Fruit fly (Drosophila melanogaster) whole organism, embryonic: ENCODE data around the gene CG31792.

ENCODE experiments used
- Bgb ChIP-seq: fragments of 200-800 bp; sonication (Bioruptor generic); IDR thresholded peaks from 2 replicates; pipeline ENCODE4 v1.3.6; 2022; ENCODE audit warnings: missing biosample characterization, missing genetic modification characterization; ENCODE audit not compliant: partially characterized antibody
- Bteb2 ChIP-seq: fragments of 200-800 bp; sonication (Bioruptor generic); optimal IDR thresholded peaks from 2 replicates; lab custom pipeline; 2016; ENCODE audit warnings: missing biosample characterization, missing genetic modification characterization
- CG10209 ChIP-seq: fragments of 200-800 bp; sonication (Bioruptor generic); optimal IDR thresholded peaks from 3 replicates; lab custom pipeline; 2017; ENCODE audit warnings: missing biosample characterization, mild to moderate bottlenecking, missing genetic modification characterization, missing genetic modification reagents
- CG10274 ChIP-seq: fragments of 200-800 bp; sonication (Bioruptor generic); optimal IDR thresholded peaks from 3 replicates; lab custom pipeline; 2017; ENCODE audit warnings: missing biosample characterization, mild to moderate bottlenecking, missing genetic modification characterization
- CG13123 ChIP-seq: fragments of 200-800 bp; sonication (Bioruptor generic); optimal IDR thresholded peaks from 2 replicates; lab custom pipeline; 2016; ENCODE audit warnings: missing biosample characterization, missing genetic modification characterization
- CG13424 ChIP-seq: fragments of 200-800 bp; sonication (Bioruptor generic); optimal IDR thresholded peaks from 2 replicates; lab custom pipeline; 2019; ENCODE audit warnings: missing biosample characterization, mild to moderate bottlenecking, missing genetic modification characterization, moderate library complexity
- CG13894 ChIP-seq: fragments of 200-800 bp; sonication (Bioruptor generic); optimal IDR thresholded peaks from 3 replicates; lab custom pipeline; 2018; ENCODE audit warnings: missing biosample characterization, mild to moderate bottlenecking, missing genetic modification characterization, moderate library complexity
- CG1602 ChIP-seq: fragments of 200-800 bp; sonication (Bioruptor generic); optimal IDR thresholded peaks from 3 replicates; lab custom pipeline; 2016; ENCODE audit warnings: missing biosample characterization, missing genetic modification characterization
- CG1603 ChIP-seq: fragments of 200-800 bp; sonication (Bioruptor generic); optimal IDR thresholded peaks from 2 replicates; lab custom pipeline; 2019; ENCODE audit warnings: missing biosample characterization, mild to moderate bottlenecking, missing genetic modification characterization, moderate library complexity
- CG17802 ChIP-seq: fragments of 200-800 bp; sonication (Bioruptor generic); optimal IDR thresholded peaks from 2 replicates; lab custom pipeline; 2018; ENCODE audit warnings: missing biosample characterization, mild to moderate bottlenecking, missing genetic modification characterization, moderate library complexity
- CG18599 ChIP-seq: fragments of 200-800 bp; sonication (Bioruptor generic); optimal IDR thresholded peaks from 3 replicates; lab custom pipeline; 2017; ENCODE audit warnings: missing biosample characterization, missing genetic modification characterization, mild to moderate bottlenecking, moderate library complexity, missing genetic modification reagents
- CG2199 ChIP-seq: fragments of 200-800 bp; sonication (Bioruptor generic); IDR thresholded peaks from 3 replicates; pipeline ENCODE4 v1.3.6; 2022; ENCODE audit warnings: missing biosample characterization, missing genetic modification characterization
- CG2678 ChIP-seq: fragments of 200-800 bp; sonication (Bioruptor generic); optimal IDR thresholded peaks from 3 replicates; lab custom pipeline; 2019; ENCODE audit warnings: missing biosample characterization, mild to moderate bottlenecking, missing genetic modification characterization, moderate library complexity
- CG30020 ChIP-seq: fragments of 200-800 bp; optimal IDR thresholded peaks from 2 replicates; lab custom pipeline; 2019; ENCODE audit warnings: missing biosample characterization, mild to moderate bottlenecking, missing genetic modification characterization, moderate library complexity
- CG3065 ChIP-seq: fragments of 200-800 bp; sonication (Bioruptor generic); optimal IDR thresholded peaks from 2 replicates; lab custom pipeline; 2016; ENCODE audit warnings: missing biosample characterization, missing genetic modification characterization
- CG32767 ChIP-seq: fragments of 200-800 bp; sonication (Bioruptor generic); IDR thresholded peaks from 2 replicates; pipeline ENCODE4 v1.3.6; 2022; ENCODE audit warnings: missing biosample characterization, missing genetic modification characterization
- CG3726 ChIP-seq: fragments of 200-800 bp; sonication (Bioruptor generic); IDR thresholded peaks from 3 replicates; pipeline ENCODE4, ENCODE4 v1.3.6; 2022; ENCODE audit warnings: missing biosample characterization, missing genetic modification characterization
- CG4424 ChIP-seq: fragments of 200-800 bp; sonication (Bioruptor generic); optimal IDR thresholded peaks from 3 replicates; lab custom pipeline; 2016; ENCODE audit warnings: missing biosample characterization, missing genetic modification characterization
- CG5180 ChIP-seq: fragments of 200-800 bp; sonication (Bioruptor generic); optimal IDR thresholded peaks from 3 replicates; lab custom pipeline; 2017; ENCODE audit warnings: missing biosample characterization, missing genetic modification characterization, mild to moderate bottlenecking, moderate library complexity, missing genetic modification reagents
- CG5953 ChIP-seq: fragments of 200-800 bp; sonication (Bioruptor generic); IDR thresholded peaks from 2 replicates; pipeline ENCODE4 v1.3.6; 2022; ENCODE audit warnings: missing biosample characterization, missing genetic modification characterization
- CG7963 ChIP-seq: fragments of 200-800 bp; sonication (Bioruptor generic); IDR thresholded peaks from 3 replicates; pipeline ENCODE4 v1.3.6; 2022; ENCODE audit warnings: missing biosample characterization, missing genetic modification characterization; ENCODE audit not compliant: partially characterized antibody
- CG8388 ChIP-seq: fragments of 200-800 bp; sonication (Bioruptor generic); optimal IDR thresholded peaks from 2 replicates; lab custom pipeline; 2019; ENCODE audit warnings: missing biosample characterization, mild to moderate bottlenecking, missing genetic modification characterization, moderate library complexity
- CG9215 ChIP-seq: fragments of 200-800 bp; sonication (Bioruptor generic); IDR thresholded peaks from 2 replicates; pipeline ENCODE4 v1.3.6; 2022; ENCODE audit warnings: missing biosample characterization, missing genetic modification characterization
- D19A ChIP-seq: fragments of 200-800 bp; optimal IDR thresholded peaks from 3 replicates; lab custom pipeline; 2019; ENCODE audit warnings: missing biosample characterization, mild to moderate bottlenecking, missing genetic modification characterization, moderate library complexity
- HLH54F ChIP-seq: fragments of 200-800 bp; sonication (Bioruptor generic); optimal IDR thresholded peaks from 3 replicates; lab custom pipeline; 2016; ENCODE audit warnings: missing biosample characterization, missing genetic modification characterization
- Hr39 ChIP-seq: fragments of >200 bp; optimal IDR thresholded peaks from 2 replicates; lab custom pipeline; 2017
- Kr ChIP-seq: fragments of 200-800 bp; sonication (Bioruptor generic); optimal IDR thresholded peaks from 2 replicates; lab custom pipeline; 2017; ENCODE audit warnings: missing biosample characterization, mild to moderate bottlenecking, missing genetic modification characterization
- MBD-R2 ChIP-seq: fragments of 200-800 bp; sonication (Bioruptor generic); IDR thresholded peaks from 2 replicates; pipeline ENCODE4 v1.3.6; 2022; ENCODE audit warnings: missing biosample characterization, missing genetic modification characterization
- Oaz ChIP-seq: fragments of 200-800 bp; sonication (Bioruptor generic); IDR thresholded peaks from 2 replicates; pipeline ENCODE4 v1.3.6; 2022; ENCODE audit warnings: missing biosample characterization, missing genetic modification characterization
- Six4 ChIP-seq: fragments of 200-800 bp; sonication (Bioruptor generic); optimal IDR thresholded peaks from 2 replicates; lab custom pipeline; 2016; ENCODE audit warnings: missing biosample characterization, missing genetic modification characterization
- Tbp ChIP-seq: fragments of >200 bp; optimal IDR thresholded peaks from 2 replicates; lab custom pipeline; 2018; ENCODE audit warnings: missing biosample characterization, missing genetic modification characterization
- Xrp1 ChIP-seq: fragments of 200-800 bp; sonication (Bioruptor generic); IDR thresholded peaks from 2 replicates; pipeline ENCODE4 v1.3.6; 2022; ENCODE audit warnings: missing biosample characterization, missing genetic modification characterization
- ac ChIP-seq: fragments of 200-800 bp; sonication (Bioruptor generic); optimal IDR thresholded peaks from 3 replicates; lab custom pipeline; 2017; ENCODE audit warnings: missing biosample characterization, mild to moderate bottlenecking, missing genetic modification characterization
- chm ChIP-seq: fragments of 200-800 bp; sonication (Bioruptor generic); IDR thresholded peaks from 2 replicates; pipeline ENCODE4 v1.3.6; 2022; ENCODE audit warnings: missing biosample characterization, missing genetic modification characterization
- corto ChIP-seq: fragments of 200-800 bp; sonication (Bioruptor generic); optimal IDR thresholded peaks from 2 replicates; lab custom pipeline; 2016; ENCODE audit warnings: missing biosample characterization, mild to moderate bottlenecking, missing genetic modification characterization, moderate library complexity
- dpn ChIP-seq, 2 experiments: fragments of 200-800 bp; sonication (Bioruptor generic); optimal IDR thresholded peaks; 3 replicates each; lab custom pipeline; 2016; ENCODE audit warnings: missing biosample characterization in 2 of 2, missing genetic modification characterization in 2 of 2
- fd3F ChIP-seq: fragments of 200-800 bp; sonication (Bioruptor generic); optimal IDR thresholded peaks from 2 replicates; lab custom pipeline; 2018; ENCODE audit warnings: missing biosample characterization, mild to moderate bottlenecking, missing genetic modification characterization, moderate library complexity
- fu2 ChIP-seq: fragments of 200-800 bp; sonication (Bioruptor generic); optimal IDR thresholded peaks from 2 replicates; lab custom pipeline; 2016; ENCODE audit warnings: missing biosample characterization, missing genetic modification characterization
- gem ChIP-seq: fragments of 200-800 bp; sonication (Bioruptor generic); optimal IDR thresholded peaks from 2 replicates; lab custom pipeline; 2019; ENCODE audit warnings: missing biosample characterization, mild to moderate bottlenecking, missing genetic modification characterization, moderate library complexity
- jigr1 ChIP-seq: fragments of 200-800 bp; sonication (Bioruptor generic); IDR thresholded peaks from 3 replicates; pipeline ENCODE4 v1.3.6; 2022; ENCODE audit warnings: missing biosample characterization, missing genetic modification characterization
- lbe ChIP-seq: fragments of 200-800 bp; sonication (Bioruptor generic); optimal IDR thresholded peaks from 2 replicates; lab custom pipeline; 2016; ENCODE audit warnings: missing biosample characterization, mild to moderate bottlenecking, missing genetic modification characterization
- lmd ChIP-seq: fragments of 200-800 bp; sonication (Bioruptor generic); IDR thresholded peaks from 2 replicates; pipeline ENCODE4 v1.3.6; 2022; ENCODE audit warnings: missing biosample characterization, missing genetic modification characterization
- nerfin-2 ChIP-seq: fragments of 200-800 bp; sonication (Bioruptor generic); IDR thresholded peaks from 2 replicates; pipeline ENCODE4 v1.3.6; 2022; ENCODE audit warnings: missing biosample characterization, missing genetic modification characterization; ENCODE audit not compliant: partially characterized antibody
- oc ChIP-seq: fragments of 200-800 bp; sonication (Bioruptor generic); optimal IDR thresholded peaks from 2 replicates; lab custom pipeline; 2018; ENCODE audit warnings: missing biosample characterization, mild to moderate bottlenecking, missing genetic modification characterization, moderate library complexity
- otp ChIP-seq: fragments of 200-800 bp; sonication (Bioruptor generic); IDR thresholded peaks from 3 replicates; pipeline ENCODE4, ENCODE4 v1.3.6; 2022; ENCODE audit warnings: missing biosample characterization, missing genetic modification characterization
- run ChIP-seq: fragments of 200-800 bp; sonication (Bioruptor generic); optimal IDR thresholded peaks from 3 replicates; lab custom pipeline; 2018; ENCODE audit warnings: missing biosample characterization, mild to moderate bottlenecking, missing genetic modification characterization
- sc ChIP-seq, 3 experiments: fragments of >200 bp in 2 of 3; fragments of 200-800 bp in 1 of 3; sonication (Bioruptor generic) in 1 of 3; optimal IDR thresholded peaks; 2 replicates in 2 of 3; 3 replicates in 1 of 3; lab custom pipeline; 2017; ENCODE audit warnings: mild to moderate bottlenecking in 1 of 3, missing biosample characterization in 1 of 3, missing genetic modification characterization in 1 of 3, missing genetic modification reagents in 1 of 3
- wdn ChIP-seq: fragments of 200-800 bp; sonication (Bioruptor generic); IDR thresholded peaks from 2 replicates; pipeline ENCODE4 v1.3.6; 2022; ENCODE audit warnings: missing biosample characterization, missing genetic modification characterization

CG31792 gene

DNA sequence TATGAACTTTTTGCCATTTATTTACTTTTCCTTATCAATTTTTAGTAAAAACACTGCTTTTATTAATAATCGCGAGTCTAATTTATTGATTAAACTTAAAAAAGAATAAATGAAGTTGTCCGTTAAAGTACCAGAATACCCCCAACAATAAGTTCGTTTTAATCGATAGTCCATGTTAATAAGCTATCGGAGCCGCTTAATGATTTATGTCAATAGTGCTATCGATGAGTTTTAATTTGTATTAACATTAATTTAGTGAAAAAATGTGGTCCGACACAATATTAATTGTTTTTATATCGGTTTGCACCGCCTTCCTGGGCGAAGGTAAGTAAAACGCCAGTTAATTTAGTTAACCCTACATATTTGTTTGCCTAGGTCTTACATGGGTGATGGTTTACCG is 51.7 kb downstream of the CG31792 start, which contains the start of gene CG10470 (continued):
- TF ChIP-seq Bgb (peak; percentile 79), jigr1 (no peak)

DNA sequence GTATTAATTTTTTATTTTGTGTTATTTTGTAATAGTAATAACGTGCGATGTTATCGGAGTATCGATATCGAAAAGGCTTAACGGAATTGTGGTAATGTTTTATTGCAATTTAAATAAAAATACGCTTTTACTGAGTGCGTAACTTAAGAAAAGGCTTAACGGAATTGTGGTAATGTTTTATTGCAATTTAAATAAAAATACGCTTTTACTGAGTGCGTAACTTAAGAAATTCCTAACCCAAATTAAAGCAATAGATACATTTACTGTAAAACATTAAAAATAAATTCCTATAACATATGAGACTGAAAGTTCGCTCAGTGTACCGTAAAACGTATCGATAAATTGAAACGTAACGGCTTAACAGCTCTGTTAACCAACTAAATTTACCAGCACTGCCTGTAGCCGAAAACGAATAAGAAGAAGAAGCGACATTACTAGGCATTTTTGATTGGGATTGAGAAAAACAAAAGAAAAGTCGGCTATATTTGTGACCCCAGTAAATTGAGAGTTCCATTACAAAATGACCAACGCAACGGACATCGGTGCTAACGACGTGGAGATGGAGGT is 54.4 kb downstream of the CG31792 start, which contains the start of gene Rpn3:
Rpn3 (plus strand) TSS at position 257 of the 567 bp plus-strand sequence.
- TF ChIP-seq Xrp1 (peak; percentile 93), CG2678 (tag; lab: Kevin White, UChicago) (peak; percentile 83), CG3065 (peak; percentile 22), ac (no peak), Hr39 (lab: Kevin White, UChicago) (no peak), oc (tag; lab: Kevin White, UChicago) (peak; percentile 58), CG1602 (peak; percentile 86), fu2 (GFP tag; lab: Kevin White, UChicago) (peak; percentile 80), CG8388 (GFP tag; lab: Kevin White, UChicago) (peak; percentile 78), CG2199 (peak; percentile 82; the same call in 2 of the 3 replicates), lbe (GFP tag; lab: Kevin White, UChicago) (peak; percentile 86), CG7963 (GFP tag; lab: Robert Waterston, UW) (no peak), dpn (GFP tag; optimal IDR thresholded peaks at IDR 0.05; lab: Kevin White, UChicago) (peak; percentile 77 to 90), CG3726 (GFP tag; lab: Robert Waterston, UW) (peak; percentile 54; the same call in 1 of the 3 replicates), CG17802 (tag; lab: Kevin White, UChicago) (peak; percentile 54), otp (GFP tag; lab: Robert Waterston, UW) (peak; percentile 78), CG18599 (GFP tag; lab: Kevin White, UChicago) (peak; percentile 81), Kr (no peak), D19A (tag; lab: Kevin White, UChicago) (peak; percentile 70), CG10274 (peak; percentile 7), corto (GFP tag; lab: Kevin White, UChicago) (no peak), CG4424 (peak; percentile 90), CG30020 (tag; lab: Kevin White, UChicago) (peak; percentile 55), wdn (GFP tag; lab: Robert Waterston, UW) (peak; percentile 77), MBD-R2 (GFP tag; lab: Robert Waterston, UW) (peak; percentile 73), CG32767 (GFP tag; lab: Robert Waterston, UW) (peak; percentile 77), Six4 (GFP tag; lab: Kevin White, UChicago) (peak; percentile 86), CG5180 (GFP tag; lab: Kevin White, UChicago) (no peak), Bteb2 (GFP tag; lab: Kevin White, UChicago) (peak; percentile 82), run (peak; percentile 20), CG13894 (tag; lab: Kevin White, UChicago) (peak; percentile 37), nerfin-2 (GFP tag; lab: Robert Waterston, UW) (peak; percentile 75), sc (optimal IDR thresholded peaks at IDR 0.05; lab: Kevin White, UChicago) (no peak), sc (GFP tag; optimal IDR thresholded peaks at IDR 0.05; lab: Kevin White, UChicago) (peak; percentile 73), lmd (GFP tag; lab: Robert Waterston, UW) (peak; percentile 77), CG1603 (tag; lab: Kevin White, UChicago) (peak; percentile 77), CG10209 (GFP tag; lab: Kevin White, UChicago) (peak; percentile 85), fd3F (GFP tag; lab: Kevin White, UChicago) (peak; percentile 64), CG13424 (peak; percentile 82), gem (tag; lab: Kevin White, UChicago) (peak; percentile 94), HLH54F (peak; percentile 85), CG13123 (peak; percentile 68), chm (peak; percentile 70), CG5953 (peak; percentile 85), Oaz (GFP tag; lab: Robert Waterston, UW) (peak; percentile 71), Tbp (GFP tag; lab: Kevin White, UChicago) (no peak), CG9215 (GFP tag; lab: Robert Waterston, UW) (peak; percentile 62)
